Worm (Caenorhabditis elegans) whole organism, late embryonic: ENCODE results near the gene cutl-25.

Experiments
- C08G9.2 ChIP-seq: sonication (generic microtip); optimal IDR thresholded peaks from 2 replicates; lab custom pipeline; 2016; ENCODE audit warnings: mild to moderate bottlenecking, missing genetic modification characterization, moderate library complexity, missing compliant biosample characterization
- C38D4.7 ChIP-seq: fragments of 200-800 bp; sonication (Bioruptor generic); optimal IDR thresholded peaks from 2 replicates; lab custom pipeline; 2018; ENCODE audit warnings: mild to moderate bottlenecking, missing genetic modification characterization, moderate library complexity, missing compliant biosample characterization
- F13H6.1 ChIP-seq: sonication (generic microtip); optimal IDR thresholded peaks from 2 replicates; lab custom pipeline; 2016; ENCODE audit warnings: missing genetic modification characterization, missing compliant biosample characterization
- K09A11.1 ChIP-seq: sonication (generic microtip); optimal IDR thresholded peaks from 2 replicates; lab custom pipeline; 2017; ENCODE audit warnings: antibody characterized with exemption, mild to moderate bottlenecking, missing genetic modification characterization, missing compliant biosample characterization; ENCODE audit not compliant: insufficient read depth
- ama-1 ChIP-seq: fragments of 150-350 bp; optimal IDR thresholded peaks from 2 replicates; lab custom pipeline; 2014
- ceh-18 ChIP-seq: sonication (generic microtip); optimal IDR thresholded peaks from 2 replicates; lab custom pipeline; 2016; ENCODE audit warnings: missing genetic modification characterization, missing compliant biosample characterization
- ceh-19 ChIP-seq: fragments of 200-800 bp; sonication (Bioruptor generic); optimal IDR thresholded peaks from 2 replicates; lab custom pipeline; 2018; ENCODE audit warnings: mild to moderate bottlenecking, missing genetic modification characterization, missing compliant biosample characterization
- ceh-2 ChIP-seq: sonication (generic microtip); optimal IDR thresholded peaks from 2 replicates; lab custom pipeline; 2016; ENCODE audit warnings: missing genotype, missing genetic modification characterization, missing compliant biosample characterization
- ceh-22 ChIP-seq: sonication (generic microtip); optimal IDR thresholded peaks from 2 replicates; lab custom pipeline; 2017; ENCODE audit warnings: missing biosample characterization, missing genetic modification characterization
- ceh-24 ChIP-seq: sonication (generic microtip); optimal IDR thresholded peaks from 2 replicates; lab custom pipeline; 2016; ENCODE audit warnings: mild to moderate bottlenecking, missing genetic modification characterization, missing compliant biosample characterization
- ceh-34 ChIP-seq: sonication (generic microtip); optimal IDR thresholded peaks from 2 replicates; lab custom pipeline; 2016; ENCODE audit warnings: mild to moderate bottlenecking, missing genetic modification characterization, missing compliant biosample characterization
- ceh-48 ChIP-seq: sonication (generic microtip); optimal IDR thresholded peaks from 2 replicates; lab custom pipeline; 2016; ENCODE audit warnings: missing genetic modification characterization, inconsistent platforms, missing compliant biosample characterization
- ceh-9 ChIP-seq: sonication (generic microtip); optimal IDR thresholded peaks from 2 replicates; lab custom pipeline; 2016; ENCODE audit warnings: mild to moderate bottlenecking, missing genetic modification characterization, inconsistent platforms, missing compliant biosample characterization
- elt-4 ChIP-seq: sonication (generic microtip); optimal IDR thresholded peaks from 2 replicates; lab custom pipeline; 2016; ENCODE audit warnings: missing genetic modification characterization, missing compliant biosample characterization
- eyg-1 ChIP-seq: sonication (generic microtip); optimal IDR thresholded peaks from 2 replicates; lab custom pipeline; 2016; ENCODE audit warnings: missing genotype, missing genetic modification characterization, missing compliant biosample characterization
- hlh-13 ChIP-seq: fragments of 200-800 bp; sonication (Bioruptor generic); optimal IDR thresholded peaks from 2 replicates; lab custom pipeline; 2018; ENCODE audit warnings: mild to moderate bottlenecking, missing genetic modification characterization, missing compliant biosample characterization
- hlh-15 ChIP-seq: sonication (generic microtip); optimal IDR thresholded peaks from 2 replicates; lab custom pipeline; 2016; ENCODE audit warnings: missing genetic modification characterization, missing compliant biosample characterization
- hlh-30 ChIP-seq: sonication (generic microtip); optimal IDR thresholded peaks from 2 replicates; lab custom pipeline; 2017; ENCODE audit warnings: antibody characterized with exemption, missing genetic modification characterization, missing compliant biosample characterization; ENCODE audit not compliant: insufficient read depth
- lim-6 ChIP-seq: sonication (generic microtip); optimal IDR thresholded peaks from 2 replicates; lab custom pipeline; 2016; ENCODE audit warnings: missing genetic modification characterization, missing compliant biosample characterization
- lin-11 ChIP-seq: fragments of 200-800 bp; sonication (Bioruptor generic); optimal IDR thresholded peaks from 2 replicates; lab custom pipeline; 2018; ENCODE audit warnings: mild to moderate bottlenecking, missing genetic modification characterization, missing compliant biosample characterization
- mec-3 ChIP-seq: sonication (generic microtip); optimal IDR thresholded peaks from 2 replicates; lab custom pipeline; 2016; ENCODE audit warnings: borderline replicate concordance, missing genetic modification characterization, missing compliant biosample characterization
- nfya-1 ChIP-seq: sonication (generic microtip); optimal IDR thresholded peaks from 2 replicates; lab custom pipeline; 2017; ENCODE audit warnings: missing genetic modification characterization, mild to moderate bottlenecking, missing compliant biosample characterization, antibody characterized with exemption, moderate library complexity
- odd-2 ChIP-seq: sonication (generic microtip); optimal IDR thresholded peaks from 2 replicates; lab custom pipeline; 2017; ENCODE audit warnings: antibody characterized with exemption, mild to moderate bottlenecking, missing genetic modification characterization, missing compliant biosample characterization
- pat-9 ChIP-seq: fragments of 200-800 bp; sonication (Bioruptor generic); optimal IDR thresholded peaks from 2 replicates; lab custom pipeline; 2018; ENCODE audit warnings: mild to moderate bottlenecking, missing genetic modification characterization, moderate library complexity, missing compliant biosample characterization
- pha-4 ChIP-seq: fragments of 150-350 bp; optimal IDR thresholded peaks from 2 replicates; lab custom pipeline; 2018; ENCODE audit warnings: missing biosample characterization, missing genetic modification reagents, missing genetic modification characterization
- pqm-1 ChIP-seq: sonication (generic microtip); optimal IDR thresholded peaks from 2 replicates; lab custom pipeline; 2016; ENCODE audit warnings: missing genetic modification characterization, missing compliant biosample characterization
- pros-1 ChIP-seq: fragments of 150-350 bp; optimal IDR thresholded peaks from 2 replicates; lab custom pipeline; 2014; ENCODE audit warnings: missing biosample characterization, missing genetic modification reagents, missing genetic modification characterization
- ref-2 ChIP-seq: sonication (generic microtip); optimal IDR thresholded peaks from 2 replicates; lab custom pipeline; 2016; ENCODE audit warnings: missing genetic modification characterization, missing compliant biosample characterization
- sox-4 ChIP-seq: sonication (generic microtip); optimal IDR thresholded peaks from 2 replicates; lab custom pipeline; 2017; ENCODE audit warnings: mild to moderate bottlenecking, missing genetic modification characterization, inconsistent platforms, missing compliant biosample characterization
- ttx-3 ChIP-seq: sonication (generic microtip); optimal IDR thresholded peaks from 2 replicates; lab custom pipeline; 2016; ENCODE audit warnings: missing genetic modification reagents, missing genetic modification characterization, missing compliant biosample characterization
- unc-86 ChIP-seq: sonication (generic microtip); optimal IDR thresholded peaks from 2 replicates; lab custom pipeline; 2016; ENCODE audit warnings: missing genetic modification characterization, missing compliant biosample characterization
- zip-5 ChIP-seq: sonication (generic microtip); optimal IDR thresholded peaks from 2 replicates; lab custom pipeline; 2016; ENCODE audit warnings: missing genetic modification characterization, missing compliant biosample characterization

cutl-25 gene

DNA sequence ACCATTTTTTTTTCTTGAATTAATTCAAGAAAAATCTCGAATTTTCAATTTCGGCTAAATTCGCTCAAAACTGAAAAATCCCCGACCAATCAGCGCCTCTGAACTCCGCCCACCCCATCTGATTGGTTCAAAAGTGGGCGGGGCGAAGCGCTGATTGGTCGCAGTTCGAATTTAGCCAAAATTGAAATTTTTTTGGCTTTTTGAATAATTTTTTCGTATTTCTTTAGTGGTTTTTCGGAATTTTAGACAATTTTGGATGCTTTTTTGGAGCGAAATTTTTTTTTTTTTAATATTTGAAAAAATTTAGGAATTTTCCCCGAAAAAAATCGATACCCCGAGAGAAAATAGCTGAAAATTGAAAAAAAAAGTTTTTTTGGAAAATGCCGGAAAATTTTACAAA lies 13.0 kb downstream of the cutl-25 start:
- no peak for TF ChIP-seq hlh-13 (GFP tag; lab: Kevin White, UChicago)
- TF ChIP-seq C38D4.7 (GFP tag; lab: Kevin White, UChicago): no peak
- no peak for TF ChIP-seq hlh-15 (tag; lab: Kevin White, UChicago)
- TF ChIP-seq ceh-18: no peak
- TF ChIP-seq nfya-1 (tag; lab: Kevin White, UChicago): peak; percentile 61
- no peak for TF ChIP-seq C08G9.2 (tag; lab: Kevin White, UChicago)
- TF ChIP-seq K09A11.1 (tag; lab: Kevin White, UChicago): no peak
- TF ChIP-seq, all 69 proteins: peak for 1

DNA sequence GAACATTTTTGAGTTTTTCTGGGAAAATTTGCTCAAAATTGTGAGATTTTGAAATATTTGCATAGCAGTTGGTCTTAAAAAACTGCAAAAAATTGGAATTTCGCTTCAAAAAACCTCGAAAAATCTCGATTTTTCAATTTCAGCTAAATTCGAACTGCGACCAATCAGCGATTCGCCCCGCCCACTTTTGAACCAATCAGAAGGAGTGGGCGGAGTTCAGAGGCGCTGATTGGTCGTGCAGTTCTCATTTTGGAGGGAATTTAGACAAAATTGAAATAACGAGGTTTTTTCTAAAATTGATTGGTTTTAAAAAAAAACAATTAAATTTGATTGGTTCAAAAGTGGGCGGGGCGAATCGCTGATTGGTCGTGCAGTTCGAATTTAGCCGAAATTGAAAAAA lies 13.4 kb downstream of the cutl-25 start:
- TF ChIP-seq ceh-19 (no peak), zip-5 (tag; lab: Kevin White, UChicago) (no peak), ama-1 (lab: Kevin White, UChicago) (no peak), ref-2 (tag; lab: Kevin White, UChicago) (no peak), K09A11.1 (tag; lab: Kevin White, UChicago) (no peak), nfya-1 (tag; lab: Kevin White, UChicago) (peak; percentile 68)

DNA sequence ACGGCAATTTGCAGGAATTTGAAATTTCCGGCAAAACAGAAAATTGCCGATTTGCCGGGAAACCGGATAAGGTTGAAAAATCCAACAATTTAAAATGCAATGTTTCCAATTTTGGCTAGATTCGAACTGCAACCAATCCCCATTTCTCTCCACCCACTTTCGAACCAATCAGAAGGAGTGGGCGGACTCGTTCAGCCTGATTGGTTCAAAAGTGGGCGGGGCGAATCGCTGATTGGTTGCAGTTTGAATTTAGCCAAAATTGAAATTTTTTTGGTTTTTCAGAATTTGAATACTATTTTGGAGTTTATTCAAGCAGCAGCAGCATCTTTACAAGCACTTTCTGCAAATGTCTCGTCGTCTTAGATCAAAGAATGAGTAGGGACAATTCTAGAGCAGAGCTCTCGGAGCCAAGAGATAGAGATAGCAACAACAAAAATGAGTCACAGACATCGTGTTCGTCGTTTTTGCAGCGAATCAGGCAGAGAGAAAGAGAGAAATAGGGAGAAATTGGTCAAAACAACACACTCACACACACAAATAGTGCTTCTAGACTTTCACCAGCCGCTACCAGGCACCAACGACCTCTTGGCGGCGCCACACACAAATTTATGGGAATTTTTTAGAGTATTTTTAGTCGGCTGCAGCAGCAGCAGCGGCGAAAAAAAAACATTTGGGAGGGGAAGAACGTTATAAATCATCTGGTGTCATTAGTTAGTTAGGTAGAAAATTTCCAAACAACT lies 15.8 kb downstream of the cutl-25 start:
- TF ChIP-seq ceh-22 (tag; lab: Kevin White, UChicago) (no peak), nfya-1 (tag; lab: Kevin White, UChicago) (peak; percentile 94)

DNA sequence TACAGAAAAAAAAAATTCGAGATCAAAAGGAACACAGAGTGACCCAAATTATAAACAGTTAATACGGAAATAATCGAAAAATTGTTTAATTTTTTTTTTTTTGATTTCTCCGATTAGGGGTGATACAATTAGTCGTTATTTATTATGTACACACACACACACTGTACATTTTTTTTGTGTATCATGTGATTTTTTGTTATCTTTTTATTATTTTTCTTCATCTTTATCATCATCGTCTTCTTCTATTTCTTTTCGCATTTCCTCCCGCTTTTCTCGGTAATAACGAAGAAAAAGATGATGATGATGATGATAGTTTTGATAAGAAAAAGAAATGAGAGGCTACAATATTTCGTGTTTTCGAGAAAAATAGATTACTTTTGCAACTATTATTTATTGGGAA lies 17.1 kb downstream of the cutl-25 start:
- no peak for TF ChIP-seq ttx-3 (tag; lab: Kevin White, UChicago)
- no peak for TF ChIP-seq odd-2 (tag; lab: Kevin White, UChicago)
- no peak for TF ChIP-seq eyg-1 (tag; lab: Kevin White, UChicago)
- no peak for TF ChIP-seq ceh-48 (tag; lab: Kevin White, UChicago)
- no peak for TF ChIP-seq F13H6.1 (tag; lab: Kevin White, UChicago)
- no peak for TF ChIP-seq C38D4.7 (GFP tag; lab: Kevin White, UChicago)
- no peak for TF ChIP-seq unc-86 (tag; lab: Kevin White, UChicago)
- no peak for TF ChIP-seq pqm-1 (tag; lab: Kevin White, UChicago)
- no peak for TF ChIP-seq ceh-2
- no peak for TF ChIP-seq ceh-34
- TF ChIP-seq C08G9.2 (tag; lab: Kevin White, UChicago): no peak
- TF ChIP-seq lim-6 (tag; lab: Kevin White, UChicago): no peak
- TF ChIP-seq sox-4: no peak
- TF ChIP-seq pros-1: no peak
- TF ChIP-seq ceh-9: no peak
- no peak for TF ChIP-seq elt-4 (tag; lab: Kevin White, UChicago)
- TF ChIP-seq zip-5 (tag; lab: Kevin White, UChicago): no peak
- TF ChIP-seq hlh-30 (tag; lab: Kevin White, UChicago): no peak
- no peak for TF ChIP-seq pat-9

DNA sequence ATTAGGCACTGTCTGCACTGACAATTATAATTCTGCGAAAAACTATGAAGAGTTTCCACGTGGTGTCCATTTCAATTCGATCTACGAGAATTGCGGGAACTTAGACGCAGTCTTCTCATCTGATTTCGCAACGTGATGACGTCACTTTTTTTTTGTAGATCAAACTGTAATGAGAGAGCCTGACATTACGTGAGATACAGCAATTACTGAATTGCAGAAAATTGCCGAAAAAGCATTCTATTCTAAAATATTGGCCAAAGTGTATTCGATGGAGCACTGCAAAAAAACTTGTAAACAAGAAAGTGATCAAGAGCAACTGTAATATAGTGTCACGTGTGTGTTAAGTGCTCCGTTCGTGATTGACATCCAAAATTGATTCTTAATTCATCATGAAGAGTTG lies 20.3 kb downstream of the cutl-25 start:
- TF ChIP-seq pros-1 (no peak), ceh-24 (no peak), ama-1 (lab: Kevin White, UChicago) (no peak), lin-11 (tag; lab: Kevin White, UChicago) (no peak), pha-4 (no peak)

DNA sequence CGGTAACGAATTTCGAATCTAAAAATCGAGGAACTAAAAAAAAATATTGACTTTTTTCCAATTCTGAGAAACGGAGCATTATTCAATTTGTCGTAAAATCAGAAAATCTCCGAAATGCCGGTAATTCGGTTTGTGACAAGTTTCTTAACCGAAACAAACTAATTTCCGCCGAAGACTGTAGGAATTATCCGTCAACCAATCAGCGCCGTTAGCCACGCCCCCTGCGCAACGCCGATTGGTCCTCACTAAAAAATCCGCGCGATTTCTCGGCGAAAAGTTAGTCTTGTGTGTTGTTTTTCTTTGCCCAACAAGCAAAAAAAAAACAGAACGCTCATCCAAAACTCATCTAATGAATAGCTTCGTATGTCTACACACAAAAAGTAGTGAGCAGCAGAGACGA lies 26.9 kb downstream of the cutl-25 start:
- peak; percentile 60 for TF ChIP-seq nfya-1 (tag; lab: Kevin White, UChicago)
- TF ChIP-seq mec-3 (tag; lab: Kevin White, UChicago): no peak
